Worm (Caenorhabditis elegans) whole organism, young adult: ENCODE measurements around the gene K03A11.6.

Source experiments
- D2030.7 ChIP-seq: fragments of 200-800 bp; sonication (Bioruptor generic); IDR thresholded peaks from 2 replicates; pipeline ENCODE4 v1.3.6; 2022; ENCODE audit warnings: missing genetic modification reagents, missing genetic modification characterization, missing compliant biosample characterization
- let-607 ChIP-seq, 2 experiments: fragments of 200-800 bp in 1 of 2; sonication (Bioruptor generic) in 1 of 2; sonication (generic microtip) in 1 of 2; optimal IDR thresholded peaks; 2 replicates each; lab custom pipeline; 2016 to 2018; ENCODE audit warnings: mild to moderate bottlenecking in 2 of 2, missing compliant biosample characterization in 2 of 2, missing genetic modification characterization in 2 of 2, moderate library complexity in 2 of 2, missing genotype in 1 of 2
- pha-4 ChIP-seq: fragments of 150-350 bp; sonication (generic microtip); optimal IDR thresholded peaks from 2 replicates; lab custom pipeline; 2014; ENCODE audit warnings: missing biosample characterization, missing genetic modification reagents, missing genetic modification characterization
- rpc-1 ChIP-seq, 2 experiments: fragments of 150-350 bp in 1 of 2; sonication (generic microtip) in 1 of 2; optimal IDR thresholded peaks; 2 replicates each; lab custom pipeline; 2014 to 2018; ENCODE audit warnings: missing biosample characterization in 1 of 2, missing genetic modification characterization in 1 of 2, missing genetic modification reagents in 1 of 2, missing genotype in 1 of 2
- snpc-4 ChIP-seq, 5 experiments: fragments of 150-350 bp in 1 of 5; sonication (generic microtip) in 4 of 5; optimal IDR thresholded peaks; 2 replicates each; lab custom pipeline; 2014 to 2018; ENCODE audit warnings: missing genetic modification characterization in 5 of 5, missing biosample characterization in 3 of 5, antibody characterized with exemption in 2 of 5, mild to moderate bottlenecking in 2 of 5, missing compliant biosample characterization in 2 of 5, missing genotype in 2 of 5, moderate library complexity in 2 of 5, missing genetic modification reagents in 1 of 5
- zim-3 ChIP-seq: sonication (generic microtip); optimal IDR thresholded peaks from 2 replicates; lab custom pipeline; 2017; ENCODE audit warnings: mild to moderate bottlenecking, missing genetic modification characterization, moderate library complexity, missing compliant biosample characterization

DNA sequence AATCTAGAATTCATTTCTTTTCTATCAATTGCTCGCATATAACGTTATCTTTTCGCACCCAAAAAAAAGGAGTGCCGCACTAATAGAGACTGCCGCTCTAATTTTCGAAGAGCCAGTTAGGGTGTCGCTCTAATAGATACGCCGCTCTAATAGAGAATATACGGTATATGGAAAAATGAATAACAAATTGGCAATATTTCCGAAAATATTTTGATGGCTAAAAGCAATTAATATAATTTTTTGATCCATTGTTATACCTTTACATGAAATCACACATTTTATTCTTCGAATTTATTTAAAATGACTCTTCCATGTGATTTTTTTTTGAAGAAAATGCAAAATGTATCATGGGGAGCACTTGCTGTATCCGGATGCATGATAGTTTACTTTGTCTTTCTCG is 22.2 kb downstream of the K03A11.6 start, which contains the start of gene K03A11.4:
- TF ChIP-seq pha-4 (tag; lab: Kevin White, UChicago) (no peak), D2030.7 (GFP tag; lab: Robert Waterston, UW) (no peak), rpc-1 (optimal IDR thresholded peaks at IDR 0.05; lab: Kevin White, UChicago) (no peak), rpc-1 (tag; optimal IDR thresholded peaks at IDR 0.05; lab: Kevin White, UChicago) (no peak), zim-3 (tag; lab: Kevin White, UChicago) (no peak), let-607 (tag; optimal IDR thresholded peaks at IDR 0.05; lab: Kevin White, UChicago) (no peak), snpc-4 (GFP tag; optimal IDR thresholded peaks at IDR 0.05; lab: Kevin White, UChicago) (no peak), snpc-4 (tag; optimal IDR thresholded peaks at IDR 0.05; lab: Kevin White, UChicago) (no peak)
